Worm (Caenorhabditis elegans): Measurements from ENCODE around the gene wdr-20.

ce11 chrV:10174632-10175075, 40.7 kb upstream of the wdr-20 start:
- peak; percentile 35 for TF ChIP-seq snpc-4 (tag; optimal IDR thresholded peaks at IDR 0.05)
- TF ChIP-seq unc-62 (GFP tag; optimal IDR thresholded peaks at IDR 0.05): peak; percentile 66
- peak; percentile 55 for TF ChIP-seq elt-1 (tag; optimal IDR thresholded peaks at IDR 0.05)
- no peak for TF ChIP-seq ceh-82 (tag; optimal IDR thresholded peaks at IDR 0.05)
- TF ChIP-seq fkh-10 (GFP tag; optimal IDR thresholded peaks at IDR 0.05): peak; percentile 95
- no peak for TF ChIP-seq fos-1 (tag; optimal IDR thresholded peaks at IDR 0.05)
- no peak for TF ChIP-seq nhr-237 (tag; optimal IDR thresholded peaks at IDR 0.05)
- TF ChIP-seq ztf-4 (tag; optimal IDR thresholded peaks at IDR 0.05): no peak
- peak; percentile 85 for TF ChIP-seq lin-39 (tag; optimal IDR thresholded peaks at IDR 0.05)
- TF ChIP-seq nhr-28 (tag; optimal IDR thresholded peaks at IDR 0.05): no peak
- no peak for TF ChIP-seq elt-3 (tag; optimal IDR thresholded peaks at IDR 0.05)
